Worm (Caenorhabditis elegans) whole organism, L3 larva: ENCODE results near the gene sec-16A.2.

Source experiments
- aly-2 ChIP-seq: fragments of 150-350 bp; optimal IDR thresholded peaks from 2 replicates; lab custom pipeline; 2014; ENCODE audit warnings: missing biosample characterization, missing genetic modification characterization
- ama-1 ChIP-seq: fragments of 150-350 bp; optimal IDR thresholded peaks from 2 replicates; lab custom pipeline; 2018
- ceh-16 ChIP-seq: sonication (generic microtip); optimal IDR thresholded peaks from 2 replicates; lab custom pipeline; 2017; ENCODE audit warnings: missing biosample characterization, missing genetic modification characterization
- ceh-28 ChIP-seq: fragments of 150-350 bp; optimal IDR thresholded peaks from 2 replicates; lab custom pipeline; 2014; ENCODE audit warnings: missing biosample characterization, missing genetic modification reagents, missing genetic modification characterization
- egl-5 ChIP-seq: fragments of 150-350 bp; optimal IDR thresholded peaks from 2 replicates; lab custom pipeline; 2017; ENCODE audit warnings: missing biosample characterization, missing genetic modification reagents, missing genetic modification characterization, inconsistent platforms
- elt-1 ChIP-seq: fragments of 150-350 bp; optimal IDR thresholded peaks from 2 replicates; lab custom pipeline; 2014; ENCODE audit warnings: missing biosample characterization, missing genetic modification characterization
- elt-3 ChIP-seq, 3 experiments: fragments of 150-350 bp in 1 of 3; sonication (generic microtip) in 2 of 3; optimal IDR thresholded peaks; 2 replicates in 2 of 3; 4 replicates in 1 of 3; lab custom pipeline; 2014 to 2017; ENCODE audit warnings: missing biosample characterization in 3 of 3, missing genetic modification characterization in 3 of 3
- eor-1 ChIP-seq, 2 experiments: fragments of 150-350 bp; optimal IDR thresholded peaks; 2 replicates each; lab custom pipeline; 2014 to 2018; ENCODE audit warnings: missing biosample characterization in 2 of 2, missing genetic modification characterization in 2 of 2
- fkh-10 ChIP-seq: sonication (generic microtip); optimal IDR thresholded peaks from 2 replicates; lab custom pipeline; 2017; ENCODE audit warnings: missing biosample characterization, missing genetic modification reagents, missing genetic modification characterization
- fos-1 ChIP-seq: fragments of 150-350 bp; optimal IDR thresholded peaks from 2 replicates; lab custom pipeline; 2014; ENCODE audit warnings: missing biosample characterization, missing genetic modification characterization
- hmg-11 ChIP-seq: sonication (generic microtip); optimal IDR thresholded peaks from 2 replicates; lab custom pipeline; 2016; ENCODE audit warnings: missing genetic modification characterization, missing compliant biosample characterization
- lin-39 ChIP-seq: fragments of 150-350 bp; optimal IDR thresholded peaks from 2 replicates; lab custom pipeline; 2018; ENCODE audit warnings: missing biosample characterization, missing genetic modification reagents, missing genetic modification characterization
- mdl-1 ChIP-seq: fragments of 150-350 bp; optimal IDR thresholded peaks from 2 replicates; lab custom pipeline; 2014; ENCODE audit warnings: missing biosample characterization, missing genetic modification characterization
- mml-1 ChIP-seq: fragments of 150-350 bp; sonication (generic microtip); optimal IDR thresholded peaks from 3 replicates; lab custom pipeline; 2014; ENCODE audit warnings: missing biosample characterization, missing genetic modification characterization
- nfya-1 ChIP-seq: sonication (generic microtip); optimal IDR thresholded peaks from 2 replicates; lab custom pipeline; 2017; ENCODE audit warnings: missing genetic modification characterization, mild to moderate bottlenecking, missing compliant biosample characterization, antibody characterized with exemption, moderate library complexity; ENCODE audit not compliant: insufficient read depth
- nhr-23 ChIP-seq: fragments of 150-350 bp; optimal IDR thresholded peaks from 2 replicates; lab custom pipeline; 2014; ENCODE audit warnings: missing biosample characterization, missing genetic modification reagents, missing genetic modification characterization
- nhr-237 ChIP-seq: fragments of 150-350 bp; optimal IDR thresholded peaks from 2 replicates; lab custom pipeline; 2014; ENCODE audit warnings: missing biosample characterization, missing genetic modification characterization
- nhr-25 ChIP-seq: sonication (generic microtip); optimal IDR thresholded peaks from 2 replicates; lab custom pipeline; 2017; ENCODE audit warnings: missing biosample characterization, missing genetic modification characterization
- nhr-43 ChIP-seq: sonication (generic microtip); optimal IDR thresholded peaks from 2 replicates; lab custom pipeline; 2016; ENCODE audit warnings: mild to moderate bottlenecking, missing genetic modification characterization, missing compliant biosample characterization; ENCODE audit not compliant: poor library complexity, severe bottlenecking
- nhr-67 ChIP-seq: fragments of 150-350 bp; optimal IDR thresholded peaks from 2 replicates; lab custom pipeline; 2014; ENCODE audit warnings: missing biosample characterization, missing genetic modification characterization
- pha-4 ChIP-seq: fragments of 150-350 bp; optimal IDR thresholded peaks from 2 replicates; lab custom pipeline; 2014; ENCODE audit warnings: missing biosample characterization, missing genetic modification reagents, missing genetic modification characterization
- pqm-1 ChIP-seq: fragments of 150-350 bp; optimal IDR thresholded peaks from 2 replicates; lab custom pipeline; 2017; ENCODE audit warnings: missing biosample characterization, missing genetic modification characterization, inconsistent platforms
- skn-1 ChIP-seq: fragments of 150-350 bp; optimal IDR thresholded peaks from 2 replicates; lab custom pipeline; 2014; ENCODE audit warnings: missing biosample characterization, missing genetic modification characterization
- snpc-4 ChIP-seq: fragments of 150-350 bp; optimal IDR thresholded peaks from 2 replicates; lab custom pipeline; 2014; ENCODE audit warnings: missing biosample characterization, missing genetic modification characterization
- tbx-2 ChIP-seq: sonication (generic microtip); optimal IDR thresholded peaks from 2 replicates; lab custom pipeline; 2016; ENCODE audit warnings: mild to moderate bottlenecking, missing genetic modification characterization, missing compliant biosample characterization
- unc-39 ChIP-seq: sonication (generic microtip); optimal IDR thresholded peaks from 4 replicates; lab custom pipeline; 2017; ENCODE audit warnings: missing biosample characterization, missing genetic modification characterization
- zag-1 ChIP-seq: fragments of 150-350 bp; optimal IDR thresholded peaks from 2 replicates; lab custom pipeline; 2014; ENCODE audit warnings: missing biosample characterization, missing genetic modification characterization
- ztf-4 ChIP-seq: fragments of 150-350 bp; optimal IDR thresholded peaks from 2 replicates; lab custom pipeline; 2014; ENCODE audit warnings: missing biosample characterization, missing genetic modification characterization

The sec-16A.2 gene

ce11 chrX:8247088-8247487 lies 40.0 kb upstream of the sec-16A.2 start:
- TF ChIP-seq ceh-16 (no peak), eor-1 (tag; optimal IDR thresholded peaks at IDR 0.05; lab: Kevin White, UChicago) (no peak), snpc-4 (tag; lab: Kevin White, UChicago) (no peak), skn-1 (no peak), hmg-11 (tag; lab: Kevin White, UChicago) (no peak), egl-5 (tag; lab: Kevin White, UChicago) (no peak), nhr-67 (tag; lab: Kevin White, UChicago) (no peak), tbx-2 (tag; lab: Kevin White, UChicago) (no peak), pqm-1 (tag; lab: Kevin White, UChicago) (no peak), nhr-237 (tag; lab: Kevin White, UChicago) (no peak), mdl-1 (tag; lab: Kevin White, UChicago) (no peak), lin-39 (tag; lab: Kevin White, UChicago) (no peak), pha-4 (tag; lab: Kevin White, UChicago) (no peak), ama-1 (lab: Kevin White, UChicago) (no peak), nhr-25 (tag; lab: Kevin White, UChicago) (no peak)

ce11 chrX:8252293-8252692 lies 34.8 kb upstream of the sec-16A.2 start, which contains the start of gene M60.6:
Gene M60.6, minus strand, starts transcription at chrX:8252458.
- TF ChIP-seq snpc-4 (tag; lab: Kevin White, UChicago), result peak; percentile 34
- peak; percentile 24 for TF ChIP-seq hmg-11 (tag; lab: Kevin White, UChicago)
- TF ChIP-seq nfya-1 (tag; lab: Kevin White, UChicago), result peak; percentile 47
- no peak for TF ChIP-seq ztf-4 (tag; lab: Kevin White, UChicago)
- TF ChIP-seq nhr-25 (tag; lab: Kevin White, UChicago), result peak; percentile 51
- TF ChIP-seq nhr-43 (tag; lab: Kevin White, UChicago), result peak; percentile 23
- TF ChIP-seq nhr-23, result peak; percentile 33
- TF ChIP-seq pqm-1 (tag; lab: Kevin White, UChicago), result no peak
- TF ChIP-seq, all 47 proteins: peak for 6

ce11 chrX:8255433-8255832 lies 31.6 kb upstream of the sec-16A.2 start:
- TF ChIP-seq ceh-28 (tag; lab: Kevin White, UChicago) (no peak), nhr-25 (tag; lab: Kevin White, UChicago) (peak; percentile 74), elt-3 (tag; optimal IDR thresholded peaks at IDR 0.05; lab: Kevin White, UChicago) (no peak), nhr-23 (peak; percentile 15), zag-1 (tag; lab: Kevin White, UChicago) (no peak)

ce11 chrX:8257687-8258086 lies 29.4 kb upstream of the sec-16A.2 start:
- TF ChIP-seq pha-4 (tag; lab: Kevin White, UChicago) (peak; percentile 52), ceh-28 (tag; lab: Kevin White, UChicago) (no peak)

- TF ChIP-seq eor-1 (tag; optimal IDR thresholded peaks at IDR 0.05; lab: Kevin White, UChicago) (no peak), lin-39 (tag; lab: Kevin White, UChicago) (peak; percentile 7)
Measured at ce11 chrX:8261125-8261684, 25.8 kb upstream of the sec-16A.2 start, which contains the start of gene M60.7. Gene M60.7, minus strand, starts transcription at chrX:8261175.

- no peak for TF ChIP-seq nhr-23
- no peak for TF ChIP-seq zag-1 (tag; lab: Kevin White, UChicago)
- TF ChIP-seq eor-1 (tag; optimal IDR thresholded peaks at IDR 0.05; lab: Kevin White, UChicago), result no peak
- TF ChIP-seq fkh-10, result no peak
- TF ChIP-seq mdl-1 (tag; lab: Kevin White, UChicago), result no peak
- TF ChIP-seq aly-2, result no peak
- no peak for TF ChIP-seq unc-39 (tag; lab: Kevin White, UChicago)
- TF ChIP-seq hmg-11 (tag; lab: Kevin White, UChicago), result no peak
- TF ChIP-seq mml-1 (tag; lab: Kevin White, UChicago), result no peak
- no peak for TF ChIP-seq pqm-1 (tag; lab: Kevin White, UChicago)
- no peak for TF ChIP-seq nfya-1 (tag; lab: Kevin White, UChicago)
- TF ChIP-seq elt-1 (tag; lab: Kevin White, UChicago), result no peak
- TF ChIP-seq fos-1 (tag; lab: Kevin White, UChicago), result no peak
- no peak for TF ChIP-seq elt-3 (tag; optimal IDR thresholded peaks at IDR 0.05; lab: Kevin White, UChicago)
- TF ChIP-seq egl-5 (tag; lab: Kevin White, UChicago), result no peak
Measured at ce11 chrX:8262734-8263133, 24.3 kb upstream of the sec-16A.2 start.
